Fruit fly (Drosophila melanogaster) whole organism, prepupa: ENCODE measurements around the gene mRpL45.

ENCODE experiments used
- CG10669 ChIP-seq: fragments of 200-800 bp; sonication (Bioruptor generic); optimal IDR thresholded peaks from 3 replicates; lab custom pipeline; 2018; ENCODE audit warnings: missing biosample characterization, mild to moderate bottlenecking, missing genetic modification characterization, moderate library complexity
- CG11762 ChIP-seq: fragments of 200-800 bp; sonication (Bioruptor generic); optimal IDR thresholded peaks from 3 replicates; lab custom pipeline; 2016; ENCODE audit warnings: missing biosample characterization, missing genetic modification characterization; ENCODE audit not compliant: insufficient read depth
- CG11902 ChIP-seq: fragments of 200-800 bp; sonication (Bioruptor generic); optimal IDR thresholded peaks from 3 replicates; lab custom pipeline; 2016; ENCODE audit warnings: missing biosample characterization, missing genetic modification characterization
- CG15336 ChIP-seq: fragments of 200-800 bp; sonication (Bioruptor generic); IDR thresholded peaks from 2 replicates; pipeline ENCODE4 v1.3.6; 2022; ENCODE audit warnings: missing biosample characterization, missing genetic modification characterization
- CG1621 ChIP-seq: fragments of 200-800 bp; sonication (Bioruptor generic); optimal IDR thresholded peaks from 3 replicates; lab custom pipeline; 2018; ENCODE audit warnings: missing biosample characterization, mild to moderate bottlenecking, missing genetic modification characterization
- CG31627 ChIP-seq: fragments of 200-800 bp; sonication (Bioruptor generic); optimal IDR thresholded peaks from 3 replicates; lab custom pipeline; 2016; ENCODE audit warnings: missing biosample characterization, missing genetic modification characterization
- CG7368 ChIP-seq: fragments of 200-800 bp; sonication (Bioruptor generic); optimal IDR thresholded peaks from 3 replicates; lab custom pipeline; 2016; ENCODE audit warnings: missing biosample characterization, missing genetic modification characterization
- Eip78C ChIP-seq: fragments of 200-800 bp; sonication (Bioruptor generic); peaks from one replicate; lab custom pipeline; 2016; ENCODE audit warnings: missing biosample characterization, missing genetic modification characterization
- Eip93F ChIP-seq: fragments of 200-800 bp; sonication (Bioruptor generic); optimal IDR thresholded peaks from 2 replicates; lab custom pipeline; 2016; ENCODE audit warnings: missing biosample characterization, mild to moderate bottlenecking, missing genetic modification characterization
- Ets21C ChIP-seq: fragments of 200-800 bp; sonication (Bioruptor generic); optimal IDR thresholded peaks from 3 replicates; lab custom pipeline; 2016; ENCODE audit warnings: missing biosample characterization, missing genetic modification characterization
- Gug ChIP-seq: fragments of 200-800 bp; sonication (Bioruptor generic); IDR thresholded peaks from 2 replicates; pipeline ENCODE4 v1.3.6; 2022; ENCODE audit warnings: missing biosample characterization, missing genetic modification characterization
- Hr39 ChIP-seq: fragments of 200-800 bp; sonication (Bioruptor generic); optimal IDR thresholded peaks from 2 replicates; lab custom pipeline; 2016; ENCODE audit warnings: missing biosample characterization, missing genetic modification characterization
- Hr4 ChIP-seq: fragments of 200-800 bp; sonication (Bioruptor generic); optimal IDR thresholded peaks from 3 replicates; lab custom pipeline; 2016; ENCODE audit warnings: missing biosample characterization, missing genetic modification characterization
- Met ChIP-seq: fragments of 200-800 bp; sonication (Bioruptor generic); optimal IDR thresholded peaks from 3 replicates; lab custom pipeline; 2016; ENCODE audit warnings: missing biosample characterization, missing genetic modification characterization
- Smox ChIP-seq: fragments of 200-800 bp; sonication (Bioruptor generic); optimal IDR thresholded peaks from 3 replicates; lab custom pipeline; 2016; ENCODE audit warnings: missing biosample characterization, missing genetic modification characterization
- Sox102F ChIP-seq: fragments of 200-800 bp; sonication (Bioruptor generic); optimal IDR thresholded peaks from 2 replicates; lab custom pipeline; 2016; ENCODE audit warnings: missing biosample characterization, mild to moderate bottlenecking, missing genetic modification characterization
- Sox14 ChIP-seq: fragments of 200-800 bp; sonication (Bioruptor generic); optimal IDR thresholded peaks from 3 replicates; lab custom pipeline; 2016; ENCODE audit warnings: missing biosample characterization, missing genetic modification characterization
- acj6 ChIP-seq: fragments of 200-800 bp; sonication (Bioruptor generic); optimal IDR thresholded peaks from 3 replicates; lab custom pipeline; 2016; ENCODE audit warnings: missing biosample characterization, missing genetic modification characterization
- cyc ChIP-seq: fragments of 200-800 bp; sonication (Bioruptor generic); optimal IDR thresholded peaks from 3 replicates; lab custom pipeline; 2016; ENCODE audit warnings: missing biosample characterization, missing genetic modification characterization
- dac ChIP-seq: fragments of 200-800 bp; sonication (Bioruptor generic); optimal IDR thresholded peaks from 2 replicates; lab custom pipeline; 2017; ENCODE audit warnings: missing biosample characterization, mild to moderate bottlenecking, missing genetic modification characterization
- esn ChIP-seq: fragments of 200-800 bp; sonication (Bioruptor generic); optimal IDR thresholded peaks from 2 replicates; lab custom pipeline; 2016; ENCODE audit warnings: missing biosample characterization, mild to moderate bottlenecking, missing genetic modification characterization, moderate library complexity
- fkh ChIP-seq: fragments of 200-800 bp; sonication (Bioruptor generic); optimal IDR thresholded peaks from 3 replicates; lab custom pipeline; 2017; ENCODE audit warnings: missing biosample characterization, mild to moderate bottlenecking, missing genetic modification characterization, moderate library complexity
- lz ChIP-seq: fragments of 200-800 bp; sonication (Bioruptor generic); optimal IDR thresholded peaks from 3 replicates; lab custom pipeline; 2016; ENCODE audit warnings: missing biosample characterization, missing genetic modification characterization
- net ChIP-seq: fragments of 200-800 bp; sonication (Bioruptor generic); optimal IDR thresholded peaks from 3 replicates; lab custom pipeline; 2016; ENCODE audit warnings: missing biosample characterization, missing genetic modification characterization
- spab ChIP-seq: fragments of 200-800 bp; sonication (Bioruptor generic); optimal IDR thresholded peaks from 2 replicates; lab custom pipeline; 2017; ENCODE audit warnings: missing biosample characterization, mild to moderate bottlenecking, missing genetic modification characterization, missing genetic modification reagents
- ss ChIP-seq, 2 experiments: fragments of 200-800 bp; sonication (Bioruptor generic); optimal IDR thresholded peaks; 2 replicates in 1 of 2; 3 replicates in 1 of 2; lab custom pipeline; 2017 to 2018; ENCODE audit warnings: mild to moderate bottlenecking in 2 of 2, missing biosample characterization in 2 of 2, missing genetic modification characterization in 2 of 2, moderate library complexity in 1 of 2
- svp ChIP-seq: fragments of 200-800 bp; sonication (Bioruptor generic); peaks from one replicate; lab custom pipeline; 2016; ENCODE audit warnings: missing biosample characterization, missing genetic modification characterization
- topi ChIP-seq: fragments of 200-800 bp; sonication (Bioruptor generic); optimal IDR thresholded peaks from 3 replicates; lab custom pipeline; 2016; ENCODE audit warnings: missing biosample characterization, missing genetic modification characterization
- vri ChIP-seq: fragments of 200-800 bp; sonication (Bioruptor generic); optimal IDR thresholded peaks from 3 replicates; lab custom pipeline; 2016; ENCODE audit warnings: missing biosample characterization, mild to moderate bottlenecking, missing genetic modification characterization

Gene mRpL45

DNA sequence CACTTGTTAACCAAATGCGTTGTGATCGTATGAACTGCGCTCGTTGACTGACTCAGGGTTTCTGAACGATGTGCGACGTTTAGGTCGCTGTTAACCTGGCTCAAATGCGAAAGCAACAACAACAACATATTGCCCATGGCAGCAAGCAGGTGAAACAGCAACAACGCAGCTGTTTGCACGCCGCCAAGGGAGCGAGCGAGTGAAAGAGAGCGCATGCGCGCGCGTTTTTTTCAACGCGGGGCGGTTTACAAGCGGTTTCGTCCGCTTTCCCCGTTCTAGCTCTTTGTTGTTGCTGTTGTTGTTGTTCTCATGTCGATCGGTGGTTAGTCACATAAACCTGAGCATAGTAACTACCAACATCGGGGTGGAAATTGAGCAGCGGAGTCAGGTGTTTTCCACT, 14.7 kb downstream of the mRpL45 start:
- TF ChIP-seq Eip78C (peak; percentile 32), cyc (no peak)

- TF ChIP-seq fkh (peak; percentile 76), Gug (GFP tag; lab: Robert Waterston, UW) (no peak), dac (GFP tag; lab: Kevin White, UChicago) (no peak), Eip78C (peak; percentile 37), ss (GFP tag; optimal IDR thresholded peaks at IDR 0.05; lab: Kevin White, UChicago) (peak in 1 of 2 experiments; percentile 81)
Measured at dm6 chr3R:22634549-22635410, 16.5 kb downstream of the mRpL45 start.

DNA sequence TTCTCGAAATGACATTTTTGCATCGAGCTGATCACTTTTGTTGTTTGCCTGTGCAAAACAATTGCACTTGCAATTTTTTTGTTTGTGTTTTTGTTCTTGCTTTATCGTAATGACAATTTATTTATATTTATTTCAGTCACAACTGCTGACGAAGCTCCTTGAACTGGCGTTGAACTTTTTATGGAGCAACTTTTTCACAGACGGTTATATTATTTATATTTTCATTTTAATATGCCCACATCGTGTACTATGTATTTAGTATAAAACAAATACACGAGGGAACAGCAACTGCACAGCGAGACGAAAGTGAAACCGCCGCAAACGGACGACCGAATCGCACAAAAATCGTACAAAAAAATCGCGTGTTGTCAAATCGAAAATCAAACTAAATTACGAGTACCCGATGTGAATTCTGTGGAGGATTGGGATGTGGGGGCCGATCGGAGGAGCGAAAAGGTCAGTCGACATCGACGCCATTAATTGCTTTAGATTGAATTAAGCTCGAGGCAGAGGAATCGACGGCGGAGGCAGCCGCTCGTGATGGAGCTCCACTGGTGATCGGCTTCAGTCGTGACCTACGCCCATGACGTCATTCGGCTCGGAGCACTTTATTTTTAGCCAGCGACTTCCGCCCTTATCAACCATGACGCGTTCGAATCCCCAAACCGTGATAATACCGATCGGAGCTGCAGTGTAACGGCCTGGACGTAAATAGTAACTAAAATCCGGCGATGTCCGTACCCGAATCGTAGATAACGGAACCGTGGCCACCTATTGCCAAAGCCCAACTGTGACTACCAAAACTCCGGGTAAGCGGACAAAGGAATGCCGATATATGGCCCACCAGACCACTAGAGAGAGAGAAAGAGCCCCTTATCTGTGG, 17.6 kb downstream of the mRpL45 start:
- TF ChIP-seq CG11902 (GFP tag; lab: Kevin White, UChicago) (no peak), Sox14 (no peak), CG1621 (tag; lab: Kevin White, UChicago) (no peak), Eip78C (peak; percentile 69), CG15336 (GFP tag; lab: Robert Waterston, UW) (no peak), Sox102F (GFP tag; lab: Kevin White, UChicago) (peak; percentile 22), Hr4 (GFP tag; lab: Kevin White, UChicago) (no peak), Eip93F (GFP tag; lab: Kevin White, UChicago) (peak; percentile 78), acj6 (no peak), Met (GFP tag; lab: Kevin White, UChicago) (peak; percentile 25), esn (GFP tag; lab: Kevin White, UChicago) (peak; percentile 32), ss (GFP tag; optimal IDR thresholded peaks at IDR 0.05; lab: Kevin White, UChicago) (peak in 1 of 2 experiments; percentile 10), Smox (GFP tag; lab: Kevin White, UChicago) (peak; percentile 12), Ets21C (peak; percentile 5), spab (GFP tag; lab: Kevin White, UChicago) (no peak), vri (GFP tag; lab: Kevin White, UChicago) (peak; percentile 37), CG11762 (GFP tag; lab: Kevin White, UChicago) (no peak), CG7368 (no peak), CG10669 (no peak), svp (peak; percentile 99)

DNA sequence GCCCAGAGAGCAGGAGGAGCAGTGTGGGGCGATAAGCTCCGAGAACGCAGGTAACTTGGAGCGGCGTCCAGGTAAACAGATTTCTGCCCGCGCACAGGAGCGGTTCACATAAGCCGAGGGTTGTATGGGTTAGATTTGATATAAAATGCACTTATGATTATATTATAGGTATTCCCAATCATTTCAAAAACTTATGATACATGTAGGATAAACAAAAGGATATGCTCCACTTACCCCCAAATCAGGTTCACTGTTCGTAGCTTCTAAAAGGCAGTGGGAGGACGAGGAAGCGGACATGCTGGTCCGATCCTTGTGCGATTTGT, 18.2 kb downstream of the mRpL45 start:
- peak; percentile 16 for TF ChIP-seq topi (GFP tag; lab: Kevin White, UChicago)
- no peak for TF ChIP-seq net (GFP tag; lab: Kevin White, UChicago)
- TF ChIP-seq esn (GFP tag; lab: Kevin White, UChicago) = peak; percentile 4
- TF ChIP-seq Gug (GFP tag; lab: Robert Waterston, UW) = no peak
- no peak for TF ChIP-seq ss (GFP tag; optimal IDR thresholded peaks at IDR 0.05; lab: Kevin White, UChicago)
- peak; percentile 30 for TF ChIP-seq Smox (GFP tag; lab: Kevin White, UChicago)
- no peak for TF ChIP-seq vri (GFP tag; lab: Kevin White, UChicago)
- TF ChIP-seq CG11902 (GFP tag; lab: Kevin White, UChicago) = peak; percentile 63
- TF ChIP-seq CG31627 (GFP tag; lab: Kevin White, UChicago) = peak; percentile 30
- TF ChIP-seq CG10669 = no peak
- TF ChIP-seq Ets21C = no peak
- TF ChIP-seq Met (GFP tag; lab: Kevin White, UChicago) = peak; percentile 35
- TF ChIP-seq Hr39 = peak; percentile 30
- peak; percentile 10 for TF ChIP-seq lz (GFP tag; lab: Kevin White, UChicago)
- TF ChIP-seq fkh = peak; percentile 12
- TF ChIP-seq Sox14 = peak; percentile 74
- TF ChIP-seq, all 60 proteins: peak for 10
